Worm (Caenorhabditis elegans): ENCODE data around the gene cut-6.
A peak's percentile ranks its signal among the peaks of the same experiment; 100 is the strongest.

The cut-6 gene

DNA sequence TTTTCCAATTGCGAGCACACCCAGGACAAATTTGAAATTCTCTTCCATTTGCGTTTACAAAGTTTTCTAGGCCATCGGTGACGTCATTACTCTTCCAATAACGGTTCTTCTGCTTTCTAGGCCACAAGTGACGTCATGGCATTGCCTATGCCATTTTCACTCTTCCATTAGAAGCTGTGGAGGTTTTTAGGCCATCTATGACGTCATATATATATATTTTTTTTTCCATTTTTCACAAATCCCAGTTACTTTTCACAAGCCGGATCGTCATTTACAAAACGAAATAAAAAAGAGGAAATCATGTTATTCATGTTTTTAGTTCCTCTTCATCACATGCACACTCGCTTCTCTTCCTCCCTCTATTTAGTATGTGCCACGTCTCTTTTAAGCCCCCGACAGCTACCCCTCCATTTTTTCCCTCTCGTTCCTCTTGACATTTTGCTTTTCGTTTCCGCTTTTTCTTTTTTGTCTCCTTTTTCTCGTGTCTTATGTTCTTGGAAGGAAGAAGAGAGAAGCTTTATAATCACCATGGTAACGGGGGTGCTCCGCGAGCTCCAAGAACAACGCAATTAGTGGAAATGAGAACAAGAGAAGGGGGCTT is 8.2 kb upstream of the cut-6 start (continued):
- TF ChIP-seq mef-2 (tag; optimal IDR thresholded peaks at IDR 0.05) (no peak), fos-1 (tag; optimal IDR thresholded peaks at IDR 0.05) (no peak), tbx-2 (tag; optimal IDR thresholded peaks at IDR 0.05) (peak; percentile 8), dsc-1 (tag; optimal IDR thresholded peaks at IDR 0.05) (peak; percentile 82), egl-13 (tag; optimal IDR thresholded peaks at IDR 0.05) (peak; percentile 63), mab-9 (GFP tag; IDR thresholded peaks at IDR 0.05) (no peak), fkh-8 (tag; optimal IDR thresholded peaks at IDR 0.05) (peak; percentile 98), ama-1 (optimal IDR thresholded peaks at IDR 0.05) (no peak), lin-14 (GFP tag; optimal IDR thresholded peaks at IDR 0.05) (peak; percentile 79), nhr-20 (tag; optimal IDR thresholded peaks at IDR 0.05) (peak; percentile 4), elt-2 (tag; optimal IDR thresholded peaks at IDR 0.05) (no peak), lin-13 (GFP tag; optimal IDR thresholded peaks at IDR 0.05) (no peak), lir-3 (tag; optimal IDR thresholded peaks at IDR 0.05; ENCODE audit: poor library complexity) (peak; percentile 14), sup-37 (GFP tag; optimal IDR thresholded peaks at IDR 0.05) (no peak), nhr-71 (tag; optimal IDR thresholded peaks at IDR 0.05) (peak; percentile 73), dpl-1 (GFP tag; optimal IDR thresholded peaks at IDR 0.05) (no peak), zag-1 (tag; optimal IDR thresholded peaks at IDR 0.05) (no peak), xbp-1 (tag; optimal IDR thresholded peaks at IDR 0.05) (peak; percentile 59), sox-4 (tag; optimal IDR thresholded peaks at IDR 0.05) (peak; percentile 43), blmp-1 (tag; optimal IDR thresholded peaks at IDR 0.05) (no peak), fkh-10 (GFP tag; optimal IDR thresholded peaks at IDR 0.05) (peak; percentile 50)

DNA sequence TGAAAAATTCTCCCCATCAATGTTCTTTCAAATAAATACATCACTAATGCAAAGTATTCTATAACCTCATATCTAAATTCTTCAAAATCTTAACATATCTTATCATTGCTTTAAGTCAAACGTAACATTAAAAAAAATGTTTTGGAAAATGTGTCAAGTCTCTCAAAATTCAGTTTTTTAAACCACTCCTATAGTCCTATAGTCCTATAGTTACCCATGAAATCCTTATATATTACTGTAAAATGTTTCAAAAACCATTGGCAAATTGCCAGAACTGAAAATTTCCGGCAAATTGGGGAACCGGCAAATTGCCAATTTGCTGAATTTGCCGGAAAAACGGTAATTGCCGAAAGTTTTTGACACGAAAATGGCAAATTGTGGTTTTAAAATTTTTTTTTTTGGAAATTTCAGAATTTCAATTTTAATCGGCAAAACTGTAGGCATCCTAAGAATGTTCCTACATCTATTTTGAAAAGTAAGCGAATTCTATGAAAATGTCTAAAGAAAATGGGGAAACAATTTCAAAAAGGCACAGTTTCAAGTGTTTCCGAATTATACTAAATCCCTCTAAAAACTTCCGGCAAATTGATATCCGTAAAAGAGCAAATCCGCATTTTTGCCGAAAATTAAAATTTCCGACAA is 6.8 kb upstream of the cut-6 start:
- TF ChIP-seq efl-1 (optimal IDR thresholded peaks at IDR 0.05) (no peak), efl-1 (GFP tag; optimal IDR thresholded peaks at IDR 0.05 in 1 of 2) (peak; percentile 10 to 94), nhr-19 (GFP tag; conservative IDR thresholded peaks at IDR 0.05) (no peak), lsy-2 (tag; optimal IDR thresholded peaks at IDR 0.05) (peak in 1 of 2 experiments; percentile 39), dpl-1 (GFP tag; optimal IDR thresholded peaks at IDR 0.05) (peak in 2 of 3 experiments; percentile 1 to 54)

ce11 chrIII:10905112-10905511 is 6.1 kb upstream of the cut-6 start:
- no peak for TF ChIP-seq pag-3 (tag; optimal IDR thresholded peaks at IDR 0.05; ENCODE audit: borderline replicate concordance, insufficient read depth)
- peak; percentile 51 for TF ChIP-seq unc-86 (tag; optimal IDR thresholded peaks at IDR 0.05)
- no peak for TF ChIP-seq C04F5.9 (tag; optimal IDR thresholded peaks at IDR 0.05)
- no peak for TF ChIP-seq lin-15B (tag; optimal IDR thresholded peaks at IDR 0.05)
- no peak for TF ChIP-seq mdl-1 (tag; optimal IDR thresholded peaks at IDR 0.05)
- TF ChIP-seq alr-1 (tag; optimal IDR thresholded peaks at IDR 0.05; ENCODE audit: borderline replicate concordance) = no peak
- no peak for TF ChIP-seq ceh-90 (tag; optimal IDR thresholded peaks at IDR 0.05)
- TF ChIP-seq egl-13 (tag; optimal IDR thresholded peaks at IDR 0.05) = peak; percentile 51
- no peak for TF ChIP-seq mef-2 (tag; optimal IDR thresholded peaks at IDR 0.05)
- TF ChIP-seq hlh-17 (GFP tag; optimal IDR thresholded peaks at IDR 0.05; ENCODE audit: borderline replicate concordance) = no peak
- no peak for TF ChIP-seq unc-98 (GFP tag; IDR thresholded peaks at IDR 0.05)
- TF ChIP-seq mep-1 (tag; optimal IDR thresholded peaks at IDR 0.05) = no peak
- peak; percentile 41 for TF ChIP-seq snu-23 (GFP tag; optimal IDR thresholded peaks at IDR 0.05)
- peak; percentile 73 to 79 for TF ChIP-seq lin-35 (GFP tag; optimal IDR thresholded peaks at IDR 0.05)
- no peak for TF ChIP-seq unc-30 (tag; optimal IDR thresholded peaks at IDR 0.05)
- TF ChIP-seq ceh-63 (GFP tag; optimal IDR thresholded peaks at IDR 0.05) = no peak
- peak; percentile 57 to 73 for TF ChIP-seq efl-1 (optimal IDR thresholded peaks at IDR 0.05)
- TF ChIP-seq efl-1 (GFP tag; optimal IDR thresholded peaks at IDR 0.05 in 1 of 2) = peak; percentile 88 to 97
- TF ChIP-seq lin-14 (GFP tag; optimal IDR thresholded peaks at IDR 0.05) = peak; percentile 87
- TF ChIP-seq nhr-71 (tag; optimal IDR thresholded peaks at IDR 0.05) = peak; percentile 63
- TF ChIP-seq lin-13 (GFP tag; optimal IDR thresholded peaks at IDR 0.05) = peak; percentile 5
- no peak for TF ChIP-seq ama-1 (optimal IDR thresholded peaks at IDR 0.05)
- TF ChIP-seq ces-1 (GFP tag; optimal IDR thresholded peaks at IDR 0.05) = no peak
- TF ChIP-seq sox-4 (tag; optimal IDR thresholded peaks at IDR 0.05) = no peak
- TF ChIP-seq aha-1 (tag; optimal IDR thresholded peaks at IDR 0.05) = peak; percentile 12
- no peak for TF ChIP-seq fkh-4 (tag; optimal IDR thresholded peaks at IDR 0.05; ENCODE audit: borderline replicate concordance)
- TF ChIP-seq unc-62 (GFP tag; optimal IDR thresholded peaks at IDR 0.05) = no peak
- TF ChIP-seq nhr-19 (GFP tag; conservative IDR thresholded peaks at IDR 0.05) = no peak
- no peak for TF ChIP-seq unc-130 (tag; optimal IDR thresholded peaks at IDR 0.05)
- TF ChIP-seq tbx-2 (tag; optimal IDR thresholded peaks at IDR 0.05) = peak; percentile 34
- TF ChIP-seq lir-3 (tag; optimal IDR thresholded peaks at IDR 0.05; ENCODE audit: poor library complexity) = no peak
- no peak for TF ChIP-seq nhr-11 (tag; optimal IDR thresholded peaks at IDR 0.05)
- TF ChIP-seq ceh-82 (tag; optimal IDR thresholded peaks at IDR 0.05) = peak; percentile 89 to 95 (median 94)
